Worm (Caenorhabditis elegans) whole organism, mixed stage, embryonic: ENCODE data around the gene C33E10.8.

ENCODE experiments used
- bed-3 ChIP-seq: fragments of 200-800 bp; sonication (Bioruptor generic); optimal IDR thresholded peaks from 3 replicates; lab custom pipeline; 2018; ENCODE audit warnings: mild to moderate bottlenecking, missing genetic modification characterization, moderate library complexity, missing compliant biosample characterization
- blmp-1 ChIP-seq: fragments of 150-350 bp; optimal IDR thresholded peaks from 2 replicates; lab custom pipeline; 2014; ENCODE audit warnings: missing biosample characterization, missing genetic modification characterization
- ceh-39 ChIP-seq: fragments of 150-350 bp; optimal IDR thresholded peaks from 2 replicates; lab custom pipeline; 2014; ENCODE audit warnings: missing biosample characterization, missing genetic modification characterization
- ceh-83 ChIP-seq: fragments of 200-800 bp; sonication (Bioruptor generic); optimal IDR thresholded peaks from 2 replicates; lab custom pipeline; 2018; ENCODE audit warnings: mild to moderate bottlenecking, missing genetic modification characterization, missing compliant biosample characterization
- ces-1 ChIP-seq: fragments of 150-350 bp; optimal IDR thresholded peaks from 2 replicates; lab custom pipeline; 2014; ENCODE audit warnings: missing biosample characterization, missing genetic modification reagents, missing genetic modification characterization
- cnd-1 ChIP-seq: fragments of 200-800 bp; sonication (Bioruptor generic); optimal IDR thresholded peaks from 2 replicates; lab custom pipeline; 2018; ENCODE audit warnings: mild to moderate bottlenecking, missing genetic modification characterization, missing compliant biosample characterization
- drap-1 ChIP-seq: fragments of 200-800 bp; sonication (Bioruptor generic); optimal IDR thresholded peaks from 3 replicates; lab custom pipeline; 2018; ENCODE audit warnings: mild to moderate bottlenecking, missing genetic modification characterization, missing compliant biosample characterization
- elt-1 ChIP-seq: sonication (generic microtip); optimal IDR thresholded peaks from 2 replicates; lab custom pipeline; 2017; ENCODE audit warnings: missing genetic modification characterization, mild to moderate bottlenecking, missing compliant biosample characterization, antibody characterized with exemption, moderate library complexity, borderline replicate concordance; ENCODE audit not compliant: insufficient read depth
- flh-1 ChIP-seq: fragments of 200-800 bp; sonication (Bioruptor generic); optimal IDR thresholded peaks from 2 replicates; lab custom pipeline; 2018; ENCODE audit warnings: mild to moderate bottlenecking, missing genetic modification characterization, moderate library complexity, missing compliant biosample characterization
- ham-2 ChIP-seq: fragments of 200-800 bp; sonication (Bioruptor generic); optimal IDR thresholded peaks from 2 replicates; lab custom pipeline; 2018; ENCODE audit warnings: mild to moderate bottlenecking, missing genetic modification characterization, missing compliant biosample characterization
- hlh-1 ChIP-seq: fragments of 150-350 bp; optimal IDR thresholded peaks from 2 replicates; lab custom pipeline; 2014; ENCODE audit warnings: missing biosample characterization, missing genetic modification reagents, missing genetic modification characterization
- lin-32 ChIP-seq: fragments of 200-800 bp; sonication (Bioruptor generic); optimal IDR thresholded peaks from 2 replicates; lab custom pipeline; 2018; ENCODE audit warnings: mild to moderate bottlenecking, missing genetic modification characterization, missing compliant biosample characterization
- lsy-2 ChIP-seq: fragments of 150-350 bp; optimal IDR thresholded peaks from 2 replicates; lab custom pipeline; 2014; ENCODE audit warnings: missing biosample characterization, missing genetic modification characterization
- mab-5 ChIP-seq: fragments of 150-350 bp; optimal IDR thresholded peaks from 2 replicates; lab custom pipeline; 2014; ENCODE audit warnings: missing biosample characterization, missing genetic modification characterization
- mep-1 ChIP-seq: fragments of 150-350 bp; optimal IDR thresholded peaks from 2 replicates; lab custom pipeline; 2017; ENCODE audit warnings: missing biosample characterization, missing genetic modification reagents, missing genetic modification characterization, inconsistent platforms
- mls-2 ChIP-seq: sonication (generic microtip); optimal IDR thresholded peaks from 2 replicates; lab custom pipeline; 2016; ENCODE audit warnings: mild to moderate bottlenecking, missing genetic modification characterization, moderate library complexity, missing compliant biosample characterization
- nhr-12 ChIP-seq: fragments of 150-350 bp; optimal IDR thresholded peaks from 2 replicates; lab custom pipeline; 2014; ENCODE audit warnings: missing biosample characterization, missing genetic modification characterization
- nhr-2 ChIP-seq: fragments of 150-350 bp; optimal IDR thresholded peaks from 2 replicates; lab custom pipeline; 2014; ENCODE audit warnings: missing biosample characterization, missing genetic modification characterization
- nhr-237 ChIP-seq: fragments of 150-350 bp; optimal IDR thresholded peaks from 2 replicates; lab custom pipeline; 2014; ENCODE audit warnings: missing biosample characterization, missing genetic modification characterization
- nhr-28 ChIP-seq: fragments of 150-350 bp; optimal IDR thresholded peaks from 2 replicates; lab custom pipeline; 2014; ENCODE audit warnings: missing biosample characterization, missing genetic modification characterization
- nhr-76 ChIP-seq: sonication (generic microtip); optimal IDR thresholded peaks from 2 replicates; lab custom pipeline; 2017; ENCODE audit warnings: missing biosample characterization, missing genetic modification characterization
- pha-4 ChIP-seq: fragments of 150-350 bp; optimal IDR thresholded peaks from 2 replicates; lab custom pipeline; 2018; ENCODE audit warnings: missing biosample characterization, missing genetic modification reagents, missing genetic modification characterization
- sem-2 ChIP-seq: fragments of 200-800 bp; sonication (Bioruptor generic); optimal IDR thresholded peaks from 2 replicates; lab custom pipeline; 2018; ENCODE audit warnings: mild to moderate bottlenecking, missing genetic modification characterization, missing compliant biosample characterization
- sptf-1 ChIP-seq: sonication (generic microtip); optimal IDR thresholded peaks from 2 replicates; lab custom pipeline; 2017; ENCODE audit warnings: mild to moderate bottlenecking, missing genetic modification characterization, moderate library complexity, missing compliant biosample characterization
- tbx-8 ChIP-seq: fragments of 200-800 bp; sonication (Bioruptor generic); optimal IDR thresholded peaks from 2 replicates; lab custom pipeline; 2018; ENCODE audit warnings: mild to moderate bottlenecking, missing genetic modification characterization, moderate library complexity, missing compliant biosample characterization
- unc-120 ChIP-seq: sonication (generic microtip); optimal IDR thresholded peaks from 2 replicates; lab custom pipeline; 2017; ENCODE audit warnings: missing genetic modification characterization, missing compliant biosample characterization; ENCODE audit not compliant: poor library complexity, severe bottlenecking
- unc-39 ChIP-seq: fragments of 150-350 bp; optimal IDR thresholded peaks from 2 replicates; lab custom pipeline; 2014; ENCODE audit warnings: missing biosample characterization, missing genetic modification characterization
- zip-8 ChIP-seq: fragments of 150-350 bp; optimal IDR thresholded peaks from 2 replicates; lab custom pipeline; 2014; ENCODE audit warnings: missing biosample characterization, missing genetic modification characterization
- ztf-11 ChIP-seq: fragments of 150-350 bp; optimal IDR thresholded peaks from 2 replicates; lab custom pipeline; 2014; ENCODE audit warnings: missing biosample characterization, missing genetic modification characterization

Gene C33E10.8

ce11 chrX:17294728-17295127, at the start of gene C33E10.8:
Gene C33E10.8 (minus strand): TSS chrX:17294828.
- no peak for TF ChIP-seq nhr-12 (tag; lab: Kevin White, UChicago)
- TF ChIP-seq mab-5 (tag; lab: Kevin White, UChicago) = no peak
- no peak for TF ChIP-seq mep-1 (tag; lab: Kevin White, UChicago)
- TF ChIP-seq flh-1 = no peak
- TF ChIP-seq unc-120 (tag; lab: Kevin White, UChicago) = no peak
- TF ChIP-seq bed-3 (GFP tag; lab: Kevin White, UChicago) = no peak
- TF ChIP-seq pha-4 (tag; lab: Kevin White, UChicago) = no peak
- TF ChIP-seq ztf-11 (tag; lab: Kevin White, UChicago) = no peak
- no peak for TF ChIP-seq drap-1 (GFP tag; lab: Kevin White, UChicago)
- no peak for TF ChIP-seq ham-2 (GFP tag; lab: Kevin White, UChicago)

- TF ChIP-seq sptf-1 (tag; lab: Kevin White, UChicago) (no peak), nhr-237 (tag; lab: Kevin White, UChicago) (no peak), blmp-1 (no peak), hlh-1 (no peak), ceh-39 (tag; lab: Kevin White, UChicago) (no peak), lsy-2 (tag; lab: Kevin White, UChicago) (no peak)
Observed at ce11 chrX:17340484-17340883, 45.9 kb upstream of the C33E10.8 start, which contains the start of gene C53C11.1. Gene C53C11.1 (plus strand): TSS chrX:17340784.

- no peak for TF ChIP-seq mep-1 (tag; lab: Kevin White, UChicago)
- TF ChIP-seq nhr-28 = no peak
- TF ChIP-seq unc-120 (tag; lab: Kevin White, UChicago) = no peak
- TF ChIP-seq flh-1 = no peak
- TF ChIP-seq sem-2 (GFP tag; lab: Kevin White, UChicago) = no peak
- no peak for TF ChIP-seq unc-39 (tag; lab: Kevin White, UChicago)
- no peak for TF ChIP-seq mls-2 (tag; lab: Kevin White, UChicago)
- no peak for TF ChIP-seq lin-32 (GFP tag; lab: Kevin White, UChicago)
- no peak for TF ChIP-seq tbx-8 (GFP tag; lab: Kevin White, UChicago)
- no peak for TF ChIP-seq ceh-83 (GFP tag; lab: Kevin White, UChicago)
- no peak for TF ChIP-seq ceh-39 (tag; lab: Kevin White, UChicago)
- TF ChIP-seq nhr-12 (tag; lab: Kevin White, UChicago) = no peak
- no peak for TF ChIP-seq pha-4 (tag; lab: Kevin White, UChicago)
- TF ChIP-seq nhr-2 (tag; lab: Kevin White, UChicago) = no peak
- no peak for TF ChIP-seq blmp-1
- TF ChIP-seq, all 35 proteins: peak for 0
Observed at ce11 chrX:17338944-17339343, 44.3 kb upstream of the C33E10.8 start.

ce11 chrX:17336354-17336753, 41.7 kb upstream of the C33E10.8 start, which contains the start of gene C53C11.2:
Gene C53C11.2 (plus strand): TSS chrX:17336637.
- TF ChIP-seq unc-120 (tag; lab: Kevin White, UChicago) (no peak), elt-1 (tag; lab: Kevin White, UChicago) (no peak), lsy-2 (tag; lab: Kevin White, UChicago) (no peak), pha-4 (tag; lab: Kevin White, UChicago) (no peak), nhr-76 (tag; lab: Kevin White, UChicago) (no peak), bed-3 (GFP tag; lab: Kevin White, UChicago) (no peak), cnd-1 (tag; lab: Kevin White, UChicago) (no peak), ces-1 (no peak), blmp-1 (no peak), mab-5 (tag; lab: Kevin White, UChicago) (no peak), ztf-11 (tag; lab: Kevin White, UChicago) (no peak), unc-39 (tag; lab: Kevin White, UChicago) (no peak), nhr-2 (tag; lab: Kevin White, UChicago) (no peak)
- TF ChIP-seq, all 35 proteins: peak for 0

ce11 chrX:17333752-17334151, 39.1 kb upstream of the C33E10.8 start, which contains the start of gene C53C11.5:
Gene C53C11.5 (plus strand): TSS chrX:17334052.
- TF ChIP-seq cnd-1 (tag; lab: Kevin White, UChicago) (no peak), ceh-39 (tag; lab: Kevin White, UChicago) (no peak)
- TF ChIP-seq, all 35 proteins: peak for 0

ce11 chrX:17330574-17330973, 35.9 kb upstream of the C33E10.8 start:
- TF ChIP-seq ztf-11 (tag; lab: Kevin White, UChicago) (no peak), nhr-2 (tag; lab: Kevin White, UChicago) (peak; percentile 21), elt-1 (tag; lab: Kevin White, UChicago) (no peak), pha-4 (tag; lab: Kevin White, UChicago) (peak; percentile 52), zip-8 (tag; lab: Kevin White, UChicago) (no peak)
